Fruit fly (Drosophila melanogaster) whole organism, pupa: ENCODE results near the gene prage.

Source experiments
- CG10348 ChIP-seq: fragments of 200-800 bp; sonication (Bioruptor generic); IDR thresholded peaks from 2 replicates; pipeline ENCODE4 v1.3.6; 2022; ENCODE audit warnings: missing biosample characterization, missing genetic modification characterization
- CG12605 ChIP-seq: fragments of 200-800 bp; sonication (Bioruptor generic); IDR thresholded peaks from 2 replicates; pipeline ENCODE4 v1.3.6; 2022; ENCODE audit warnings: missing biosample characterization, missing genetic modification characterization
- CG17806 ChIP-seq: fragments of 200-800 bp; sonication (Bioruptor generic); optimal IDR thresholded peaks from 2 replicates; lab custom pipeline; 2018; ENCODE audit warnings: missing biosample characterization, mild to moderate bottlenecking, missing genetic modification characterization, moderate library complexity
- CG34367 ChIP-seq: fragments of 200-800 bp; sonication (Bioruptor generic); optimal IDR thresholded peaks from 2 replicates; lab custom pipeline; 2018; ENCODE audit warnings: missing biosample characterization, mild to moderate bottlenecking, missing genetic modification characterization
- Ets98B ChIP-seq: fragments of 200-800 bp; sonication (Bioruptor generic); IDR thresholded peaks from 2 replicates; pipeline ENCODE4 v1.3.6; 2022; ENCODE audit warnings: missing biosample characterization, missing genetic modification characterization
- Pif1A ChIP-seq: fragments of 200-800 bp; sonication (Bioruptor generic); optimal IDR thresholded peaks from 3 replicates; lab custom pipeline; 2016; ENCODE audit warnings: missing biosample characterization, missing genetic modification characterization
- fd96Ca ChIP-seq: fragments of 200-800 bp; sonication (Bioruptor generic); IDR thresholded peaks from 3 replicates; pipeline ENCODE4 v1.3.6; 2022; ENCODE audit warnings: missing biosample characterization, missing genetic modification characterization
- rn ChIP-seq: fragments of 200-800 bp; sonication (Bioruptor generic); IDR thresholded peaks from 2 replicates; pipeline ENCODE4 v1.3.6; 2022; ENCODE audit warnings: missing biosample characterization, missing genetic modification characterization

DNA sequence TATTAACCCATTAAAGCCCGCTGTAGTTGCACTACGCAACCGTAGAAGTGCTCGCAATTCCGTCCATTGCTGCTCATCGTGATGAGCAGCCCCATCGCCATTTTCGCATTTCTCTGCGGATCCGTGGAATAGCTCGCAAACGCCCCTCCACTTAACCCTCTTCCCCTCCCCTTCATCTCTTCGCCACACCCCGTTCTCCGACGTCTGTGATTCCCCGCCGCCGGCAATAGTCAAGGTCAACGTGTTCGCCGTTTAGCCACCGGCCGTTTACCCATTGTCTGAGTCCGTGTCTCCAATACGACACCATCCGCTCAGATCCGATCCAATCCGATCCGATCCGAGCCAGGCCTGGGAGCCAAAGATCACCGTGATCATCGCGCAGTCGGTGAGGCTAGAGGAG lies 72.9 kb downstream of the prage start:
- no peak for TF ChIP-seq Pif1A (GFP tag; lab: Kevin White, UChicago)
- TF ChIP-seq CG10348 (GFP tag; lab: Robert Waterston, UW): no peak
- TF ChIP-seq CG34367 (tag; lab: Kevin White, UChicago): no peak
- no peak for TF ChIP-seq CG12605 (GFP tag; lab: Robert Waterston, UW)
- no peak for TF ChIP-seq fd96Ca (GFP tag; lab: Robert Waterston, UW)
- TF ChIP-seq CG17806: no peak
- no peak for TF ChIP-seq rn (GFP tag; lab: Robert Waterston, UW)
- no peak for TF ChIP-seq Ets98B (GFP tag; lab: Robert Waterston, UW)
